Worm (Caenorhabditis elegans) whole organism, L4 larva: Measurements from ENCODE around the gene F41E7.6.
A peak's percentile ranks its signal among the peaks of the same experiment; 100 is the strongest.

Experiments
- F44E2.7 ChIP-seq: fragments of 200-800 bp; sonication (Bioruptor generic); IDR thresholded peaks from 2 replicates; pipeline ENCODE4 v2.1.2; 2022; ENCODE audit warnings: missing genetic modification characterization, missing compliant biosample characterization
- F49E8.2 ChIP-seq: sonication (generic microtip); optimal IDR thresholded peaks from 2 replicates; lab custom pipeline; 2016; ENCODE audit warnings: missing compliant biosample characterization, mild to moderate bottlenecking, missing genetic modification characterization, borderline replicate concordance
- Y105C5A.15 ChIP-seq: fragments of 200-800 bp; sonication (Bioruptor generic); IDR thresholded peaks from 2 replicates; pipeline ENCODE4 v1.3.6; 2022; ENCODE audit warnings: missing genetic modification characterization, missing compliant biosample characterization
- Y75B8A.6 ChIP-seq: fragments of 200-800 bp; sonication (Bioruptor generic); IDR thresholded peaks from 2 replicates; pipeline ENCODE4 v1.3.6; 2022; ENCODE audit warnings: missing genetic modification reagents, missing genetic modification characterization, missing compliant biosample characterization
- ZK546.5 ChIP-seq, 2 experiments: sonication (generic microtip); optimal IDR thresholded peaks; 2 replicates each; lab custom pipeline; 2017; ENCODE audit warnings: missing biosample characterization in 2 of 2, missing genetic modification characterization in 2 of 2
- aha-1 ChIP-seq: fragments of 150-350 bp; peaks from one replicate; lab custom pipeline; 2014; ENCODE audit warnings: missing biosample characterization, missing genetic modification characterization
- ama-1 ChIP-seq: fragments of 150-350 bp; optimal IDR thresholded peaks from 2 replicates; lab custom pipeline; 2014; ENCODE audit warnings: inconsistent platforms, mixed read lengths
- ceh-44 ChIP-seq: fragments of 200-800 bp; sonication (Bioruptor generic); IDR thresholded peaks from 2 replicates; pipeline ENCODE4 v1.3.6; 2022; ENCODE audit warnings: missing genetic modification reagents, missing genetic modification characterization, missing compliant biosample characterization
- ceh-62 ChIP-seq: sonication (generic microtip); optimal IDR thresholded peaks from 2 replicates; lab custom pipeline; 2017; ENCODE audit warnings: missing biosample characterization, missing genetic modification characterization
- dmd-6 ChIP-seq: fragments of 200-800 bp; sonication (Bioruptor generic); IDR thresholded peaks from 2 replicates; pipeline ENCODE4 v1.3.6; 2022; ENCODE audit warnings: missing genetic modification reagents, missing genetic modification characterization, missing compliant biosample characterization
- dmd-9 ChIP-seq: fragments of 200-800 bp; sonication (Bioruptor generic); IDR thresholded peaks from 2 replicates; pipeline ENCODE4 v1.3.6; 2022; ENCODE audit warnings: missing genetic modification reagents, missing genetic modification characterization, missing compliant biosample characterization
- dpl-1 ChIP-seq: fragments of 150-350 bp; optimal IDR thresholded peaks from 2 replicates; lab custom pipeline; 2014; ENCODE audit warnings: missing biosample characterization, missing genetic modification reagents, missing genetic modification characterization
- duxl-1 ChIP-seq: sonication (generic microtip); optimal IDR thresholded peaks from 2 replicates; lab custom pipeline; 2016; ENCODE audit warnings: mild to moderate bottlenecking, missing genetic modification characterization, moderate library complexity, missing compliant biosample characterization; ENCODE audit not compliant: poor library complexity
- dve-1 ChIP-seq: sonication (generic microtip); optimal IDR thresholded peaks from 2 replicates; lab custom pipeline; 2017; ENCODE audit warnings: antibody characterized with exemption, mild to moderate bottlenecking, missing genetic modification characterization, missing compliant biosample characterization; ENCODE audit not compliant: insufficient read depth
- fkh-10 ChIP-seq: fragments of 150-350 bp; optimal IDR thresholded peaks from 2 replicates; lab custom pipeline; 2014; ENCODE audit warnings: missing biosample characterization, missing genetic modification reagents, missing genetic modification characterization
- gei-8 ChIP-seq: fragments of 200-800 bp; sonication (Bioruptor generic); optimal IDR thresholded peaks from 2 replicates; lab custom pipeline; 2018; ENCODE audit warnings: mild to moderate bottlenecking, missing genetic modification characterization, missing compliant biosample characterization
- hlh-11 ChIP-seq: fragments of 200-800 bp; sonication (Bioruptor generic); optimal IDR thresholded peaks from 2 replicates; lab custom pipeline; 2018; ENCODE audit warnings: mild to moderate bottlenecking, missing genetic modification characterization, missing compliant biosample characterization
- lim-7 ChIP-seq: fragments of 200-800 bp; sonication (Bioruptor generic); IDR thresholded peaks from 2 replicates; pipeline ENCODE4 v1.3.6; 2022; ENCODE audit warnings: missing genetic modification characterization, missing compliant biosample characterization
- lin-13 ChIP-seq: fragments of 150-350 bp; optimal IDR thresholded peaks from 2 replicates; lab custom pipeline; 2014; ENCODE audit warnings: missing biosample characterization, missing genetic modification reagents, missing genetic modification characterization
- lin-29 ChIP-seq: fragments of 200-800 bp; sonication (Bioruptor generic); IDR thresholded peaks from 2 replicates; pipeline ENCODE4 v1.3.6; 2022; ENCODE audit warnings: missing genetic modification reagents, missing genetic modification characterization, missing compliant biosample characterization
- lin-38 ChIP-seq: fragments of 200-800 bp; sonication (Bioruptor generic); IDR thresholded peaks from 2 replicates; pipeline ENCODE4 v1.3.6; 2022; ENCODE audit warnings: missing genetic modification reagents, missing genetic modification characterization, missing compliant biosample characterization
- lin-39 ChIP-seq: fragments of 150-350 bp; optimal IDR thresholded peaks from 2 replicates; lab custom pipeline; 2014; ENCODE audit warnings: missing biosample characterization, missing genetic modification reagents, missing genetic modification characterization
- lsy-2 ChIP-seq, 2 experiments: fragments of 150-350 bp in 1 of 2; sonication (generic microtip) in 1 of 2; optimal IDR thresholded peaks; 2 replicates each; lab custom pipeline; 2014 to 2017; ENCODE audit warnings: missing biosample characterization in 2 of 2, missing genetic modification characterization in 2 of 2
- madf-9 ChIP-seq: fragments of 200-800 bp; sonication (Bioruptor generic); conservative IDR thresholded peaks from 2 replicates; pipeline ENCODE4 v1.3.6; 2022; ENCODE audit warnings: missing genetic modification reagents, missing genetic modification characterization, missing compliant biosample characterization
- nhr-102 ChIP-seq: sonication (generic microtip); optimal IDR thresholded peaks from 2 replicates; lab custom pipeline; 2016; ENCODE audit warnings: mild to moderate bottlenecking, missing genetic modification characterization, moderate library complexity, missing compliant biosample characterization
- nhr-25 ChIP-seq: sonication (generic microtip); optimal IDR thresholded peaks from 2 replicates; lab custom pipeline; 2017; ENCODE audit warnings: missing genetic modification characterization, mild to moderate bottlenecking, missing compliant biosample characterization, antibody characterized with exemption, moderate library complexity, borderline replicate concordance; ENCODE audit not compliant: insufficient read depth
- nhr-28 ChIP-seq: fragments of 150-350 bp; optimal IDR thresholded peaks from 2 replicates; lab custom pipeline; 2014; ENCODE audit warnings: missing biosample characterization, missing genetic modification characterization
- nhr-41 ChIP-seq: fragments of 200-800 bp; sonication (Bioruptor generic); IDR thresholded peaks from 2 replicates; pipeline ENCODE4 v1.3.6; 2022; ENCODE audit warnings: missing genetic modification reagents, missing genetic modification characterization, missing compliant biosample characterization
- nhr-6 ChIP-seq: fragments of 150-350 bp; optimal IDR thresholded peaks from 2 replicates; lab custom pipeline; 2014; ENCODE audit warnings: missing biosample characterization, missing genetic modification characterization
- nhr-77 ChIP-seq: fragments of 150-350 bp; optimal IDR thresholded peaks from 2 replicates; lab custom pipeline; 2014; ENCODE audit warnings: missing biosample characterization, missing genetic modification characterization
- pqm-1 ChIP-seq: sonication (generic microtip); optimal IDR thresholded peaks from 2 replicates; lab custom pipeline; 2017; ENCODE audit warnings: missing biosample characterization, missing genetic modification characterization
- set-16 ChIP-seq: fragments of 200-800 bp; sonication (Bioruptor generic); IDR thresholded peaks from 2 replicates; pipeline ENCODE4 v1.3.6; 2022; ENCODE audit warnings: missing genetic modification reagents, missing genetic modification characterization, missing compliant biosample characterization
- skn-1 ChIP-seq: fragments of 150-350 bp; optimal IDR thresholded peaks from 2 replicates; lab custom pipeline; 2014; ENCODE audit warnings: missing biosample characterization, missing genetic modification characterization
- snpc-4 ChIP-seq: fragments of 150-350 bp; optimal IDR thresholded peaks from 2 replicates; lab custom pipeline; 2014; ENCODE audit warnings: missing biosample characterization, missing genetic modification characterization
- spr-3 ChIP-seq: fragments of 200-800 bp; sonication (Bioruptor generic); optimal IDR thresholded peaks from 2 replicates; lab custom pipeline; 2018; ENCODE audit warnings: mild to moderate bottlenecking, missing genetic modification characterization, missing compliant biosample characterization
- tag-97 ChIP-seq: fragments of 200-800 bp; sonication (Bioruptor generic); IDR thresholded peaks from 2 replicates; pipeline ENCODE4 v1.3.6; 2022; ENCODE audit warnings: missing genetic modification characterization, missing compliant biosample characterization
- unc-62 ChIP-seq, 3 experiments: fragments of 150-350 bp in 1 of 3; sonication (generic microtip); optimal IDR thresholded peaks in 2 of 3; peaks in 1 of 3; 1 replicate in 1 of 3; 2 replicates in 2 of 3; lab custom pipeline; 2014 to 2017; ENCODE audit warnings: missing biosample characterization in 3 of 3, missing genetic modification characterization in 3 of 3, missing genetic modification reagents in 3 of 3, missing genotype in 1 of 3
- vab-7 ChIP-seq: fragments of 200-800 bp; sonication (Bioruptor generic); IDR thresholded peaks from 2 replicates; pipeline ENCODE4 v1.3.6; 2022; ENCODE audit warnings: missing genetic modification reagents, missing genetic modification characterization, missing compliant biosample characterization
- zfp-2 ChIP-seq: sonication (generic microtip); optimal IDR thresholded peaks from 2 replicates; lab custom pipeline; 2016; ENCODE audit warnings: mild to moderate bottlenecking, missing genetic modification characterization, missing compliant biosample characterization
- zip-11 ChIP-seq: fragments of 200-800 bp; sonication (Bioruptor generic); IDR thresholded peaks from 2 replicates; pipeline ENCODE4 v1.3.6; 2022; ENCODE audit warnings: missing genetic modification characterization, missing compliant biosample characterization
- zip-2 ChIP-seq: fragments of 150-350 bp; optimal IDR thresholded peaks from 2 replicates; lab custom pipeline; 2014; ENCODE audit warnings: missing biosample characterization, missing genetic modification characterization

Gene F41E7.6

ce11 chrX:10310366-10310765 lies at the start of gene F41E7.6:
TSS of gene F41E7.6 (minus strand) at chrX:10310466.
- TF ChIP-seq nhr-6 (tag; lab: Kevin White, UChicago) (no peak), snpc-4 (tag; lab: Kevin White, UChicago) (no peak), nhr-102 (no peak), ama-1 (lab: Kevin White, UChicago) (no peak), ceh-62 (tag; lab: Kevin White, UChicago) (no peak), dmd-9 (no peak), fkh-10 (GFP tag; lab: Kevin White, UChicago) (no peak), F44E2.7 (GFP tag; lab: Robert Waterston, UW) (no peak), nhr-77 (tag; lab: Kevin White, UChicago) (no peak), Y75B8A.6 (GFP tag; lab: Robert Waterston, UW) (no peak), dve-1 (tag; lab: Kevin White, UChicago) (no peak)

DNA sequence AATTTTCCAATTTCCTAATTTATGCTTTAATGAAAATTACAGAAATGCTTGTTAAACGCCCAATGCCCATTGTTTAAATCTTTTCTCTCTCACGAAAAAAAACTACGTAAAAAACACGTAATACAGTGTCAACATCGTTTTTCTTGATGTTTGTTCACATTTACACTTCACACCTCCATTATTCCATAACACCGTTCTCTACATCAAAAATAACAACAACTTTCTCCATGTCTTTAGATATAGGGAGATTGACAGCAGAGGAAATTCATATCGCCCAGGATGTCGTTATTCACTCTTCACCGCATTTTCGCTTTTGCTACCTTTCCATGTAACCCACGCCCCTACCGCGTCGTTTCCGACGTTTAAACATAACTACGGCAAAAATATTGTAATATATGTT lies 47.8 kb upstream of the F41E7.6 start, which contains the start of gene efhc-1:
TSS of gene efhc-1 (plus strand) at position 301 of the 400 bp plus-strand sequence.
- TF ChIP-seq aha-1, result peak; percentile 51
- no peak for TF ChIP-seq set-16 (GFP tag; lab: Robert Waterston, UW)
- no peak for TF ChIP-seq dpl-1 (GFP tag; lab: Kevin White, UChicago)
- TF ChIP-seq lin-29 (GFP tag; lab: Robert Waterston, UW), result no peak

ce11 chrX:10355650-10356049 lies 45.4 kb upstream of the F41E7.6 start, which contains the start of gene R07E3.7:
TSS of gene R07E3.7 (minus strand) at chrX:10355750.
- no peak for TF ChIP-seq lsy-2 (tag; optimal IDR thresholded peaks at IDR 0.05; lab: Kevin White, UChicago)
- TF ChIP-seq, all 104 proteins: peak for 0

DNA sequence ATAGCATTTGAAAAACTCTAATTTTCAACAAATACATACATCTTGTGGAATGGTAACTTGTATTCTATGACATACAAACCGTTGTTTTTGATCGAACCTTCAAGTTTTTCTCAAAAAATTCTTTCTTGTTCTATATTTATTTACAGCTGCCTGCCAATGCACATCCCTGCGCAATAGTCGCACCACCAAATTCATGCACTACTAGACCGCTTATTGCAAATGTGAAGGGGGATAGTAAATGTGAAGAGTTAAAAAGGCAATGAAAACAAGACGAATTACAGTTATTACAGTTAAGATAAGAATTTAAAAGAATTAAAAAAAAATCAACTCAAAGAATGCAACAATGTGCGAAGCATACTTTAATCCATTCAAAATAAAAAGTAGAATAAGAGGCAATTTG lies 43.6 kb upstream of the F41E7.6 start:
- TF ChIP-seq unc-62 (GFP tag; optimal IDR thresholded peaks at IDR 0.05 in 1 of 2; lab: Kevin White, UChicago) (peak in 1 of 2 experiments; percentile 28), unc-62 (tag; optimal IDR thresholded peaks at IDR 0.05; lab: Kevin White, UChicago) (no peak), nhr-6 (tag; lab: Kevin White, UChicago) (no peak)

DNA sequence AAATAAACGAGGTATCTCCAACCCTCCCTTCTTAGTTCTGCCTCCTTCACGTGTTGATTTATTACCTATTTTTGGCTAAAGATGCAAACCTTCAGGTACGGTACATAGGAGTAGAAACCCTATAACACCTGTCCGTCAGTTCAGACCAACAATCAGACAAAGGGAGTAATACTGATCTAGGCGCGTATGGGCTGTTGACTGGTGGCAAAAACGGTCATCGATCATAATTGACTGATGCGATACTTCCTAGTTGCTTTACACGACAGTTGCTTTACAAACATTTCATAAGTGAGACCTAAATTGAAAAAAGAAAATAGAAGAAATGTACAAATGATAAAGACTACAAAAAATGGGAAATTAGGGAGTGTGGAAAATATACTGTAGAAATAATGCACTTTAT lies 39.9 kb upstream of the F41E7.6 start:
- peak; percentile 21 for TF ChIP-seq nhr-28 (tag; lab: Kevin White, UChicago)
- no peak for TF ChIP-seq ceh-44
- peak; percentile 90 for TF ChIP-seq aha-1
- TF ChIP-seq nhr-102, result no peak
- TF ChIP-seq lin-13 (GFP tag; lab: Kevin White, UChicago), result no peak
- TF ChIP-seq ama-1 (lab: Kevin White, UChicago), result no peak

- no peak for TF ChIP-seq F49E8.2 (tag; lab: Kevin White, UChicago)
- no peak for TF ChIP-seq zip-11 (GFP tag; lab: Robert Waterston, UW)
- no peak for TF ChIP-seq nhr-25
- TF ChIP-seq nhr-28 (tag; lab: Kevin White, UChicago), result peak; percentile 53
- no peak for TF ChIP-seq Y105C5A.15 (GFP tag; lab: Robert Waterston, UW)
- peak; percentile 71 for TF ChIP-seq dve-1 (tag; lab: Kevin White, UChicago)
- TF ChIP-seq gei-8 (GFP tag; lab: Kevin White, UChicago), result no peak
- TF ChIP-seq vab-7, result no peak
- TF ChIP-seq pqm-1 (tag; lab: Kevin White, UChicago), result peak; percentile 49
- no peak for TF ChIP-seq zfp-2
- TF ChIP-seq nhr-41 (GFP tag; lab: Robert Waterston, UW), result no peak
- no peak for TF ChIP-seq lin-39 (tag; lab: Kevin White, UChicago)
- TF ChIP-seq lim-7, result no peak
- no peak for TF ChIP-seq lin-38 (GFP tag; lab: Robert Waterston, UW)
- TF ChIP-seq hlh-11 (tag; lab: Kevin White, UChicago), result peak; percentile 49
- no peak for TF ChIP-seq ZK546.5 (tag; optimal IDR thresholded peaks at IDR 0.05; lab: Kevin White, UChicago)
- TF ChIP-seq spr-3, result no peak
- TF ChIP-seq nhr-77 (tag; lab: Kevin White, UChicago), result peak; percentile 9
- no peak for TF ChIP-seq zip-2 (tag; lab: Kevin White, UChicago)
- no peak for TF ChIP-seq duxl-1
- no peak for TF ChIP-seq skn-1 (tag; lab: Kevin White, UChicago)
- no peak for TF ChIP-seq set-16 (GFP tag; lab: Robert Waterston, UW)
- TF ChIP-seq tag-97 (GFP tag; lab: Robert Waterston, UW), result no peak
- no peak for TF ChIP-seq madf-9 (GFP tag; lab: Robert Waterston, UW)
- peak; percentile 57 for TF ChIP-seq dmd-6 (GFP tag; lab: Robert Waterston, UW)
These were observed 30.7 kb upstream of the F41E7.6 start, which contains the start of gene R07E3.1 for ce11 chrX:10340986-10341385. TSS of gene R07E3.1 (minus strand) at chrX:10341161.
